Fruit fly (Drosophila melanogaster) whole organism, prepupa: ENCODE measurements around the gene CG32945.

Source experiments
- CG16779 ChIP-seq: fragments of 200-800 bp; sonication (Bioruptor generic); optimal IDR thresholded peaks from 3 replicates; lab custom pipeline; 2017; ENCODE audit warnings: missing biosample characterization, mild to moderate bottlenecking, missing genetic modification characterization
- CG3032 ChIP-seq: fragments of 200-800 bp; optimal IDR thresholded peaks from 2 replicates; lab custom pipeline; 2019; ENCODE audit warnings: missing biosample characterization, mild to moderate bottlenecking, missing genetic modification characterization, moderate library complexity
- CG6276 ChIP-seq: fragments of 200-800 bp; sonication (Bioruptor generic); optimal IDR thresholded peaks from 2 replicates; lab custom pipeline; 2017; ENCODE audit warnings: missing biosample characterization, mild to moderate bottlenecking, missing genetic modification characterization
- CG6808 ChIP-seq: fragments of 200-800 bp; sonication (Bioruptor generic); optimal IDR thresholded peaks from 3 replicates; lab custom pipeline; 2017; ENCODE audit warnings: missing biosample characterization, missing genetic modification characterization, mild to moderate bottlenecking, moderate library complexity, missing genetic modification reagents
- CG8319 ChIP-seq: fragments of 200-800 bp; sonication (Bioruptor generic); optimal IDR thresholded peaks from 3 replicates; lab custom pipeline; 2016; ENCODE audit warnings: missing biosample characterization, missing genetic modification characterization
- Hr39 ChIP-seq: fragments of 200-800 bp; sonication (Bioruptor generic); optimal IDR thresholded peaks from 2 replicates; lab custom pipeline; 2016; ENCODE audit warnings: missing biosample characterization, missing genetic modification characterization
- Smox ChIP-seq: fragments of 200-800 bp; sonication (Bioruptor generic); optimal IDR thresholded peaks from 3 replicates; lab custom pipeline; 2016; ENCODE audit warnings: missing biosample characterization, missing genetic modification characterization
- acj6 ChIP-seq: fragments of 200-800 bp; sonication (Bioruptor generic); optimal IDR thresholded peaks from 3 replicates; lab custom pipeline; 2016; ENCODE audit warnings: missing biosample characterization, missing genetic modification characterization
- dsx ChIP-seq: fragments of 200-800 bp; optimal IDR thresholded peaks from 3 replicates; lab custom pipeline; 2019; ENCODE audit warnings: missing biosample characterization, mild to moderate bottlenecking, missing genetic modification characterization, moderate library complexity; ENCODE audit not compliant: poor library complexity, severe bottlenecking
- lz ChIP-seq: fragments of 200-800 bp; sonication (Bioruptor generic); optimal IDR thresholded peaks from 3 replicates; lab custom pipeline; 2016; ENCODE audit warnings: missing biosample characterization, missing genetic modification characterization
- svp ChIP-seq: fragments of 200-800 bp; sonication (Bioruptor generic); peaks from one replicate; lab custom pipeline; 2016; ENCODE audit warnings: missing biosample characterization, missing genetic modification characterization
- vri ChIP-seq: fragments of 200-800 bp; sonication (Bioruptor generic); optimal IDR thresholded peaks from 3 replicates; lab custom pipeline; 2016; ENCODE audit warnings: missing biosample characterization, mild to moderate bottlenecking, missing genetic modification characterization

dm6 chr3R:4612570-4612969 is 34.1 kb upstream of the CG32945 start, which contains the start of gene 5-HT2A:
- TF ChIP-seq CG3032 (no peak), CG8319 (no peak), Smox (GFP tag; lab: Kevin White, UChicago) (no peak), lz (no peak), dsx (GFP tag; lab: Kevin White, UChicago) (no peak), vri (GFP tag; lab: Kevin White, UChicago) (no peak), CG6808 (GFP tag; lab: Kevin White, UChicago) (no peak), CG6276 (GFP tag; lab: Kevin White, UChicago) (no peak), acj6 (GFP tag; lab: Kevin White, UChicago) (no peak), svp (no peak), CG16779 (tag; lab: Kevin White, UChicago) (no peak), Hr39 (GFP tag; lab: Kevin White, UChicago) (no peak)
